Fruit fly (Drosophila melanogaster): Measurements from ENCODE around the gene CG17111.

Gene CG17111

dm6 chr3R:23026652-23027427 is 40.2 kb downstream of the CG17111 start, which contains the start of gene lmd:
TSS of gene lmd (minus strand) at chr3R:23026713.
- TF ChIP-seq CG17801 (GFP tag; optimal IDR thresholded peaks at IDR 0.05; ENCODE audit: partially characterized antibody): no peak

- no peak for TF ChIP-seq CG17801 (GFP tag; optimal IDR thresholded peaks at IDR 0.05; ENCODE audit: partially characterized antibody)
Measured at dm6 chr3R:23013482-23013881, 53.6 kb downstream of the CG17111 start.
